Fruit fly (Drosophila melanogaster) whole organism, embryonic: ENCODE measurements around the gene CG31792.

Source experiments
- Aef1 ChIP-seq: fragments of 200-800 bp; sonication (Bioruptor generic); IDR thresholded peaks from 3 replicates; pipeline ENCODE4 v1.3.6; 2022; ENCODE audit warnings: missing biosample characterization, missing genetic modification characterization
- CG10431 ChIP-seq: fragments of 200-800 bp; sonication (Bioruptor generic); optimal IDR thresholded peaks from 3 replicates; lab custom pipeline; 2018; ENCODE audit warnings: missing biosample characterization, mild to moderate bottlenecking, missing genetic modification characterization
- CG11085 ChIP-seq: fragments of 200-800 bp; sonication (Bioruptor generic); IDR thresholded peaks from 2 replicates; pipeline ENCODE4 v1.3.6; 2022; ENCODE audit warnings: missing biosample characterization, missing genetic modification characterization
- CG11695 ChIP-seq: fragments of 200-800 bp; sonication (Bioruptor generic); IDR thresholded peaks from 3 replicates; pipeline ENCODE4 v1.3.6; 2022; ENCODE audit warnings: missing biosample characterization, missing genetic modification characterization
- CG12104 ChIP-seq: fragments of 200-800 bp; sonication (Bioruptor generic); optimal IDR thresholded peaks from 3 replicates; lab custom pipeline; 2016; ENCODE audit warnings: missing biosample characterization, missing genetic modification characterization
- CG12942 ChIP-seq: fragments of 200-800 bp; sonication (Bioruptor generic); optimal IDR thresholded peaks from 3 replicates; lab custom pipeline; 2016; ENCODE audit warnings: missing biosample characterization, missing genetic modification characterization
- CG13775 ChIP-seq: fragments of 200-800 bp; sonication (Bioruptor generic); optimal IDR thresholded peaks from 3 replicates; lab custom pipeline; 2017; ENCODE audit warnings: missing biosample characterization, mild to moderate bottlenecking, missing genetic modification characterization
- CG15011 ChIP-seq: fragments of 200-800 bp; sonication (Bioruptor generic); optimal IDR thresholded peaks from 3 replicates; lab custom pipeline; 2018; ENCODE audit warnings: missing biosample characterization, mild to moderate bottlenecking, missing genetic modification characterization
- CG15073 ChIP-seq: fragments of 200-800 bp; sonication (Bioruptor generic); optimal IDR thresholded peaks from 2 replicates; lab custom pipeline; 2016; ENCODE audit warnings: missing biosample characterization, missing genetic modification characterization
- CG1529 ChIP-seq: fragments of 200-800 bp; sonication (Bioruptor generic); optimal IDR thresholded peaks from 3 replicates; lab custom pipeline; 2018; ENCODE audit warnings: missing biosample characterization, missing genetic modification characterization
- CG16863 ChIP-seq: fragments of 200-800 bp; sonication (Bioruptor generic); optimal IDR thresholded peaks from 3 replicates; lab custom pipeline; 2016; ENCODE audit warnings: missing biosample characterization, missing genetic modification characterization
- CG17568 ChIP-seq: fragments of 200-800 bp; sonication (Bioruptor generic); optimal IDR thresholded peaks from 2 replicates; lab custom pipeline; 2018; ENCODE audit warnings: missing biosample characterization, mild to moderate bottlenecking, missing genetic modification characterization, moderate library complexity
- CG2889 ChIP-seq: fragments of 200-800 bp; sonication (Bioruptor generic); IDR thresholded peaks from 3 replicates; pipeline ENCODE4 v1.3.6; 2022; ENCODE audit warnings: missing biosample characterization, missing genetic modification characterization
- CG30431 ChIP-seq: fragments of 200-800 bp; sonication (Bioruptor generic); optimal IDR thresholded peaks from 2 replicates; lab custom pipeline; 2017; ENCODE audit warnings: missing biosample characterization, missing genetic modification characterization
- CG31224 ChIP-seq: fragments of 200-800 bp; sonication (Bioruptor generic); IDR thresholded peaks from 2 replicates; pipeline ENCODE4 v1.3.6; 2022; ENCODE audit warnings: missing biosample characterization, missing genetic modification characterization
- CG31388 ChIP-seq: fragments of 200-800 bp; sonication (Bioruptor generic); optimal IDR thresholded peaks from 2 replicates; lab custom pipeline; 2016; ENCODE audit warnings: missing biosample characterization, missing genetic modification characterization
- CG34224 ChIP-seq: fragments of 200-800 bp; sonication (Bioruptor generic); IDR thresholded peaks from 3 replicates; pipeline ENCODE4 v1.3.6; 2022; ENCODE audit warnings: missing biosample characterization, missing genetic modification characterization; ENCODE audit not compliant: partially characterized antibody
- CG42726 ChIP-seq: fragments of 200-800 bp; sonication (Bioruptor generic); IDR thresholded peaks from 2 replicates; pipeline ENCODE4 v1.3.6; 2022; ENCODE audit warnings: missing biosample characterization, missing genetic modification characterization; ENCODE audit not compliant: partially characterized antibody
- CG4404 ChIP-seq: fragments of 200-800 bp; sonication (Bioruptor generic); IDR thresholded peaks from 2 replicates; pipeline ENCODE4 v1.3.6; 2022; ENCODE audit warnings: missing biosample characterization, missing genetic modification characterization
- CG6175 ChIP-seq: fragments of 200-800 bp; sonication (Bioruptor generic); IDR thresholded peaks from 3 replicates; pipeline ENCODE4 v1.3.6; 2022; ENCODE audit warnings: missing biosample characterization, missing genetic modification characterization
- CG7372 ChIP-seq: fragments of 200-800 bp; sonication (Bioruptor generic); IDR thresholded peaks from 2 replicates; pipeline ENCODE4 v1.3.6; 2022; ENCODE audit warnings: missing biosample characterization, missing genetic modification characterization
- CG7745 ChIP-seq: fragments of 200-800 bp; sonication (Bioruptor generic); optimal IDR thresholded peaks from 2 replicates; lab custom pipeline; 2018; ENCODE audit warnings: missing biosample characterization, mild to moderate bottlenecking, missing genetic modification characterization, moderate library complexity
- CG7963 ChIP-seq: fragments of 200-800 bp; sonication (Bioruptor generic); IDR thresholded peaks from 3 replicates; pipeline ENCODE4 v1.3.6; 2022; ENCODE audit warnings: missing biosample characterization, missing genetic modification characterization; ENCODE audit not compliant: partially characterized antibody
- CG8359 ChIP-seq: fragments of 200-800 bp; sonication (Bioruptor generic); optimal IDR thresholded peaks from 2 replicates; lab custom pipeline; 2017; ENCODE audit warnings: missing biosample characterization, mild to moderate bottlenecking, missing genetic modification characterization, borderline replicate concordance
- Doc3 ChIP-seq: fragments of 200-800 bp; sonication (Bioruptor generic); IDR thresholded peaks from 3 replicates; pipeline ENCODE4 v1.3.6; 2022; ENCODE audit warnings: missing biosample characterization, missing genetic modification characterization; ENCODE audit not compliant: partially characterized antibody
- Dp ChIP-seq: fragments of 200-800 bp; sonication (Bioruptor generic); optimal IDR thresholded peaks from 2 replicates; lab custom pipeline; 2018; ENCODE audit warnings: missing biosample characterization, mild to moderate bottlenecking, missing genetic modification characterization, moderate library complexity
- E2f2 ChIP-seq: fragments of 200-800 bp; sonication (Bioruptor generic); IDR thresholded peaks from 2 replicates; pipeline ENCODE4 v1.3.6; 2022; ENCODE audit warnings: missing biosample characterization, missing genetic modification characterization
- Gsc ChIP-seq: fragments of 200-800 bp; sonication (Bioruptor generic); IDR thresholded peaks from 2 replicates; pipeline ENCODE4 v1.3.6; 2022; ENCODE audit warnings: missing biosample characterization, missing genetic modification characterization
- HLH3B ChIP-seq: fragments of 200-800 bp; sonication (Bioruptor generic); IDR thresholded peaks from 2 replicates; pipeline ENCODE4 v1.3.6; 2022; ENCODE audit warnings: missing biosample characterization, missing genetic modification characterization
- HmgZ ChIP-seq: fragments of 200-800 bp; sonication (Bioruptor generic); optimal IDR thresholded peaks from 2 replicates; lab custom pipeline; 2018; ENCODE audit warnings: missing biosample characterization, mild to moderate bottlenecking, missing genetic modification characterization
- Hr51 ChIP-seq, 2 experiments: fragments of 200-800 bp; sonication (Bioruptor generic); optimal IDR thresholded peaks; 2 replicates in 1 of 2; 3 replicates in 1 of 2; lab custom pipeline; 2016 to 2018; ENCODE audit warnings: missing biosample characterization in 2 of 2, missing genetic modification characterization in 2 of 2, mild to moderate bottlenecking in 1 of 2, moderate library complexity in 1 of 2
- Mad ChIP-seq: fragments of 200-800 bp; sonication (Bioruptor generic); optimal IDR thresholded peaks from 2 replicates; lab custom pipeline; 2016; ENCODE audit warnings: missing biosample characterization, missing genetic modification characterization
- Mes4 ChIP-seq: fragments of 200-800 bp; sonication (Bioruptor generic); optimal IDR thresholded peaks from 2 replicates; lab custom pipeline; 2016; ENCODE audit warnings: missing biosample characterization, missing genetic modification characterization
- Scr ChIP-seq: fragments of 200-800 bp; sonication (Bioruptor generic); IDR thresholded peaks from 2 replicates; pipeline ENCODE4 v1.3.6; 2022; ENCODE audit warnings: missing biosample characterization, missing genetic modification characterization; ENCODE audit not compliant: partially characterized antibody
- cwo ChIP-seq: fragments of 200-800 bp; sonication (Bioruptor generic); optimal IDR thresholded peaks from 3 replicates; lab custom pipeline; 2017; ENCODE audit warnings: missing biosample characterization, missing genetic modification characterization, mild to moderate bottlenecking, moderate library complexity, missing genetic modification reagents
- dimm ChIP-seq: fragments of 200-800 bp; sonication (Bioruptor generic); IDR thresholded peaks from 2 replicates; pipeline ENCODE4 v1.3.6; 2022; ENCODE audit warnings: missing biosample characterization, missing genetic modification characterization
- disco-r ChIP-seq: fragments of 200-800 bp; sonication (Bioruptor generic); optimal IDR thresholded peaks from 2 replicates; lab custom pipeline; 2016; ENCODE audit warnings: missing biosample characterization, missing genetic modification characterization
- ems ChIP-seq: fragments of 200-800 bp; sonication (Bioruptor generic); optimal IDR thresholded peaks from 3 replicates; lab custom pipeline; 2016; ENCODE audit warnings: missing biosample characterization, missing genetic modification characterization
- esg ChIP-seq: fragments of 200-800 bp; sonication (Bioruptor generic); conservative IDR thresholded peaks from 2 replicates; pipeline ENCODE4 v1.3.6; 2022; ENCODE audit warnings: missing biosample characterization, missing genetic modification characterization
- ewg ChIP-seq: fragments of 200-800 bp; sonication (Bioruptor generic); optimal IDR thresholded peaks from 3 replicates; lab custom pipeline; 2017; ENCODE audit warnings: mild to moderate bottlenecking, missing biosample characterization, missing genetic modification reagents, missing genetic modification characterization
- grn ChIP-seq: fragments of 200-800 bp; sonication (Bioruptor generic); optimal IDR thresholded peaks from 3 replicates; lab custom pipeline; 2017; ENCODE audit warnings: missing biosample characterization, missing genetic modification characterization
- gsb ChIP-seq: fragments of 200-800 bp; sonication (Bioruptor generic); IDR thresholded peaks from 2 replicates; pipeline ENCODE4 v1.3.6; 2022; ENCODE audit warnings: missing biosample characterization, missing genetic modification characterization
- jumu ChIP-seq: fragments of 200-800 bp; sonication (Bioruptor generic); optimal IDR thresholded peaks from 3 replicates; lab custom pipeline; 2016; ENCODE audit warnings: missing biosample characterization, missing genetic modification characterization
- mirr ChIP-seq: fragments of 200-800 bp; sonication (Bioruptor generic); optimal IDR thresholded peaks from 3 replicates; lab custom pipeline; 2018; ENCODE audit warnings: missing biosample characterization, mild to moderate bottlenecking, missing genetic modification characterization
- stc ChIP-seq: fragments of 200-800 bp; sonication (Bioruptor generic); IDR thresholded peaks from 2 replicates; pipeline ENCODE4 v1.3.6; 2022; ENCODE audit warnings: missing biosample characterization, missing genetic modification characterization
- ttk ChIP-seq: fragments of 200-800 bp; sonication (Bioruptor generic); IDR thresholded peaks from 2 replicates; pipeline ENCODE4 v2.1.2; 2022; ENCODE audit warnings: missing biosample characterization, missing genetic modification characterization
- unpg ChIP-seq: fragments of 200-800 bp; sonication (Bioruptor generic); optimal IDR thresholded peaks from 3 replicates; lab custom pipeline; 2018; ENCODE audit warnings: missing biosample characterization, mild to moderate bottlenecking, missing genetic modification characterization, moderate library complexity
- vvl ChIP-seq: fragments of 200-800 bp; sonication (Bioruptor generic); IDR thresholded peaks from 2 replicates; pipeline ENCODE4 v1.3.6; 2022; ENCODE audit warnings: missing biosample characterization, missing genetic modification characterization
- wek ChIP-seq: fragments of 200-800 bp; sonication (Bioruptor generic); optimal IDR thresholded peaks from 3 replicates; lab custom pipeline; 2018; ENCODE audit warnings: missing biosample characterization, mild to moderate bottlenecking, missing genetic modification characterization, moderate library complexity

The CG31792 gene

dm6 chr2L:19011895-19012645, 14.8 kb downstream of the CG31792 start (continued):
- TF ChIP-seq CG15073 (no peak), unpg (GFP tag; lab: Kevin White, UChicago) (peak; percentile 74), mirr (GFP tag; lab: Kevin White, UChicago) (peak; percentile 88), CG11695 (GFP tag; lab: Robert Waterston, UW) (peak; percentile 75), disco-r (peak; percentile 3), CG1529 (peak; percentile 67), jumu (peak; percentile 84), HmgZ (tag; lab: Kevin White, UChicago) (peak; percentile 68), ttk (GFP tag; lab: Robert Waterston, UW) (peak; percentile 86), CG16863 (GFP tag; lab: Kevin White, UChicago) (peak; percentile 76), CG11085 (GFP tag; lab: Robert Waterston, UW) (peak; percentile 75), CG13775 (GFP tag; lab: Kevin White, UChicago) (peak; percentile 75), CG12942 (GFP tag; lab: Kevin White, UChicago) (peak; percentile 73), E2f2 (GFP tag; lab: Robert Waterston, UW) (peak; percentile 55), cwo (GFP tag; lab: Kevin White, UChicago) (peak; percentile 87), CG6175 (GFP tag; lab: Robert Waterston, UW) (peak; percentile 78), ewg (GFP tag; lab: Kevin White, UChicago) (peak; percentile 83), CG12104 (GFP tag; lab: Kevin White, UChicago) (peak; percentile 18), CG31224 (peak; percentile 70), CG17568 (GFP tag; lab: Kevin White, UChicago) (peak; percentile 69), stc (peak; percentile 78), CG7372 (GFP tag; lab: Robert Waterston, UW) (peak; percentile 79), HLH3B (peak; percentile 83), CG15011 (peak; percentile 71), CG31388 (no peak), CG10431 (GFP tag; lab: Kevin White, UChicago) (no peak), CG2889 (GFP tag; lab: Robert Waterston, UW) (peak; percentile 74; the same call in 2 of the 3 replicates), CG7745 (no peak), grn (GFP tag; lab: Kevin White, UChicago) (peak; percentile 7), Gsc (GFP tag; lab: Robert Waterston, UW) (peak; percentile 66), CG4404 (GFP tag; lab: Robert Waterston, UW) (peak; percentile 76), ems (GFP tag; lab: Kevin White, UChicago) (peak; percentile 77), CG34224 (no peak), Hr51 (GFP tag; optimal IDR thresholded peaks at IDR 0.05; lab: Kevin White, UChicago) (peak; percentile 81 to 85), Dp (no peak), dimm (GFP tag; lab: Robert Waterston, UW) (0 out of 2 replicates have a peak, but pooled peaks have one; percentile 8), CG30431 (GFP tag; lab: Kevin White, UChicago) (peak; percentile 43), CG8359 (GFP tag; lab: Kevin White, UChicago) (no peak), Aef1 (GFP tag; lab: Robert Waterston, UW) (peak; percentile 85), Scr (no peak), Doc3 (GFP tag; lab: Robert Waterston, UW) (no peak), wek (GFP tag; lab: Kevin White, UChicago) (peak; percentile 23), CG42726 (GFP tag; lab: Robert Waterston, UW) (no peak), vvl (GFP tag; lab: Robert Waterston, UW) (peak; percentile 89), esg (peak; percentile 86), gsb (GFP tag; lab: Robert Waterston, UW) (peak; percentile 67), CG7963 (GFP tag; lab: Robert Waterston, UW) (no peak), Mad (peak; percentile 56), Mes4 (peak; percentile 62)
